Worm (Caenorhabditis elegans) whole organism, early embryonic: ENCODE measurements around the gene cha-1.

Source experiments
- B0310.2 ChIP-seq: sonication (generic microtip); optimal IDR thresholded peaks from 2 replicates; lab custom pipeline; 2016; ENCODE audit warnings: mild to moderate bottlenecking, missing genetic modification characterization, missing compliant biosample characterization
- F13C5.2 ChIP-seq: sonication (generic microtip); optimal IDR thresholded peaks from 2 replicates; lab custom pipeline; 2017; ENCODE audit warnings: mild to moderate bottlenecking, missing genetic modification characterization, inconsistent platforms, missing compliant biosample characterization
- aly-1 ChIP-seq: sonication (generic microtip); optimal IDR thresholded peaks from 2 replicates; lab custom pipeline; 2016; ENCODE audit warnings: missing genetic modification characterization, missing compliant biosample characterization
- ama-1 ChIP-seq: fragments of 150-350 bp; optimal IDR thresholded peaks from 2 replicates; lab custom pipeline; 2014
- ceh-13 ChIP-seq: fragments of 200-800 bp; sonication (Bioruptor generic); optimal IDR thresholded peaks from 2 replicates; lab custom pipeline; 2018; ENCODE audit warnings: mild to moderate bottlenecking, missing genetic modification characterization, missing compliant biosample characterization
- ceh-36 ChIP-seq: sonication (generic microtip); optimal IDR thresholded peaks from 2 replicates; lab custom pipeline; 2016; ENCODE audit warnings: missing genetic modification characterization, inconsistent platforms, missing compliant biosample characterization
- ets-7 ChIP-seq: sonication (generic microtip); optimal IDR thresholded peaks from 2 replicates; lab custom pipeline; 2016; ENCODE audit warnings: missing genotype, missing genetic modification characterization, missing compliant biosample characterization
- flt-1 ChIP-seq: fragments of 200-800 bp; sonication (Bioruptor generic); IDR thresholded peaks from 2 replicates; pipeline ENCODE4 v1.3.6; 2022; ENCODE audit warnings: missing genetic modification characterization, missing compliant biosample characterization
- hmbx-1 ChIP-seq: sonication (generic microtip); optimal IDR thresholded peaks from 2 replicates; lab custom pipeline; 2016; ENCODE audit warnings: mild to moderate bottlenecking, missing genetic modification characterization, missing compliant biosample characterization
- hmg-4 ChIP-seq: fragments of 200-800 bp; sonication (Bioruptor generic); optimal IDR thresholded peaks from 2 replicates; lab custom pipeline; 2018; ENCODE audit warnings: mild to moderate bottlenecking, missing genetic modification characterization, missing compliant biosample characterization
- hnd-1 ChIP-seq: sonication (generic microtip); optimal IDR thresholded peaks from 2 replicates; lab custom pipeline; 2016; ENCODE audit warnings: missing genetic modification characterization, missing compliant biosample characterization
- pes-1 ChIP-seq: fragments of 200-800 bp; sonication (Bioruptor generic); IDR thresholded peaks from 2 replicates; pipeline ENCODE4 v1.3.6; 2022; ENCODE audit warnings: missing genetic modification reagents, missing genetic modification characterization, missing compliant biosample characterization
- sea-1 ChIP-seq: fragments of 200-800 bp; sonication (Bioruptor generic); conservative IDR thresholded peaks from 2 replicates; pipeline ENCODE4 v1.3.6; 2022; ENCODE audit warnings: missing genetic modification characterization, missing compliant biosample characterization
- tbx-11 ChIP-seq: fragments of 200-800 bp; sonication (Bioruptor generic); IDR thresholded peaks from 2 replicates; pipeline ENCODE4 v1.3.6; 2022; ENCODE audit warnings: missing genetic modification characterization, missing compliant biosample characterization
- tbx-37 ChIP-seq: fragments of 200-800 bp; sonication (Bioruptor generic); conservative IDR thresholded peaks from 2 replicates; pipeline ENCODE4 v1.3.6; 2022; ENCODE audit warnings: missing genetic modification reagents, missing genetic modification characterization, missing compliant biosample characterization
- tra-4 ChIP-seq: sonication (generic microtip); optimal IDR thresholded peaks from 2 replicates; lab custom pipeline; 2017; ENCODE audit warnings: missing genetic modification characterization, missing compliant biosample characterization

cha-1 gene

ce11 chrIV:3570612-3571011 is 53.9 kb downstream of the cha-1 start:
- no peak for TF ChIP-seq ceh-36 (tag; lab: Kevin White, UChicago)
- TF ChIP-seq ceh-13 (GFP tag; lab: Kevin White, UChicago) = no peak
- no peak for TF ChIP-seq hmg-4 (GFP tag; lab: Kevin White, UChicago)
- no peak for TF ChIP-seq ama-1 (lab: Kevin White, UChicago)
- TF ChIP-seq aly-1 (tag; lab: Kevin White, UChicago) = no peak
- no peak for TF ChIP-seq B0310.2 (tag; lab: Kevin White, UChicago)
- TF ChIP-seq flt-1 (GFP tag; lab: Robert Waterston, UW) = no peak
- no peak for TF ChIP-seq tra-4 (tag; lab: Kevin White, UChicago)
- no peak for TF ChIP-seq tbx-37 (GFP tag; lab: Robert Waterston, UW)
- TF ChIP-seq F13C5.2 (tag; lab: Kevin White, UChicago) = no peak
- no peak for TF ChIP-seq tbx-11
- TF ChIP-seq pes-1 (GFP tag; lab: Robert Waterston, UW) = no peak

- TF ChIP-seq B0310.2 (tag; lab: Kevin White, UChicago) (no peak), sea-1 (GFP tag; lab: Robert Waterston, UW) (no peak), aly-1 (tag; lab: Kevin White, UChicago) (no peak), hmg-4 (GFP tag; lab: Kevin White, UChicago) (no peak), F13C5.2 (tag; lab: Kevin White, UChicago) (no peak), ets-7 (tag; lab: Kevin White, UChicago) (no peak), ama-1 (lab: Kevin White, UChicago) (no peak), tbx-37 (GFP tag; lab: Robert Waterston, UW) (no peak), flt-1 (GFP tag; lab: Robert Waterston, UW) (no peak), ceh-13 (GFP tag; lab: Kevin White, UChicago) (no peak), pes-1 (GFP tag; lab: Robert Waterston, UW) (no peak), tra-4 (tag; lab: Kevin White, UChicago) (no peak), hmbx-1 (tag; lab: Kevin White, UChicago) (no peak)
Measured at ce11 chrIV:3568608-3569007, 55.9 kb downstream of the cha-1 start, which contains the start of gene otpl-1. otpl-1 (plus strand) TSS chrIV:3568979.

ce11 chrIV:3564901-3565300 is 59.6 kb downstream of the cha-1 start, which contains the start of gene sre-5:
sre-5 (plus strand) TSS chrIV:3565201.
- TF ChIP-seq hnd-1 (no peak), ama-1 (lab: Kevin White, UChicago) (no peak), tbx-37 (GFP tag; lab: Robert Waterston, UW) (no peak), pes-1 (GFP tag; lab: Robert Waterston, UW) (no peak), sea-1 (GFP tag; lab: Robert Waterston, UW) (no peak), F13C5.2 (tag; lab: Kevin White, UChicago) (no peak), aly-1 (tag; lab: Kevin White, UChicago) (no peak), tbx-11 (no peak), flt-1 (GFP tag; lab: Robert Waterston, UW) (no peak), ceh-36 (tag; lab: Kevin White, UChicago) (no peak), ceh-13 (GFP tag; lab: Kevin White, UChicago) (no peak)
